Worm (Caenorhabditis elegans) whole organism, L1 larva: ENCODE results near the gene C46E10.8.

Experiments
- C34B4.2 ChIP-seq: sonication (generic microtip); optimal IDR thresholded peaks from 2 replicates; lab custom pipeline; 2017; ENCODE audit warnings: mild to moderate bottlenecking, missing genetic modification characterization, missing compliant biosample characterization
- F16B12.6 ChIP-seq: fragments of 150-350 bp; optimal IDR thresholded peaks from 2 replicates; lab custom pipeline; 2014; ENCODE audit warnings: missing biosample characterization, missing genetic modification characterization
- Y116A8C.19 ChIP-seq: sonication (generic microtip); optimal IDR thresholded peaks from 2 replicates; lab custom pipeline; 2016; ENCODE audit warnings: missing compliant biosample characterization, missing genetic modification characterization, borderline replicate concordance
- alr-1 ChIP-seq: fragments of 200-800 bp; sonication (Bioruptor generic); optimal IDR thresholded peaks from 2 replicates; lab custom pipeline; 2018; ENCODE audit warnings: borderline replicate concordance, mild to moderate bottlenecking, missing genetic modification characterization, missing compliant biosample characterization
- blmp-1 ChIP-seq: fragments of 150-350 bp; optimal IDR thresholded peaks from 2 replicates; lab custom pipeline; 2014; ENCODE audit warnings: missing biosample characterization, missing genetic modification characterization
- ceh-63 ChIP-seq: fragments of 200-800 bp; sonication (Bioruptor generic); optimal IDR thresholded peaks from 2 replicates; lab custom pipeline; 2018; ENCODE audit warnings: mild to moderate bottlenecking, missing genetic modification characterization, missing compliant biosample characterization
- ceh-82 ChIP-seq, 3 experiments: fragments of 150-350 bp in 1 of 3; sonication (generic microtip) in 2 of 3; optimal IDR thresholded peaks; 2 replicates each; lab custom pipeline; 2014 to 2017; ENCODE audit warnings: missing biosample characterization in 3 of 3, missing genetic modification characterization in 3 of 3
- dpl-1 ChIP-seq, 3 experiments: fragments of 150-350 bp in 2 of 3; sonication (generic microtip) in 1 of 3; optimal IDR thresholded peaks; 2 replicates each; lab custom pipeline; 2014 to 2017; ENCODE audit warnings: missing biosample characterization in 3 of 3, missing genetic modification characterization in 3 of 3, missing genetic modification reagents in 3 of 3
- dsc-1 ChIP-seq: sonication (generic microtip); optimal IDR thresholded peaks from 2 replicates; lab custom pipeline; 2016; ENCODE audit warnings: mild to moderate bottlenecking, missing genetic modification characterization, missing compliant biosample characterization
- efl-1 ChIP-seq, 4 experiments: fragments of 150-350 bp; optimal IDR thresholded peaks in 3 of 4; peaks in 1 of 4; 1 replicate in 1 of 4; 2 replicates in 3 of 4; lab custom pipeline; 2014; ENCODE audit warnings: missing biosample characterization in 2 of 4, missing genetic modification characterization in 2 of 4, missing genetic modification reagents in 2 of 4
- egl-13 ChIP-seq: sonication (generic microtip); optimal IDR thresholded peaks from 2 replicates; lab custom pipeline; 2016; ENCODE audit warnings: missing genotype, missing genetic modification reagents, missing genetic modification characterization, missing compliant biosample characterization
- fkh-10 ChIP-seq: sonication (generic microtip); optimal IDR thresholded peaks from 2 replicates; lab custom pipeline; 2017; ENCODE audit warnings: missing biosample characterization, missing genetic modification reagents, missing genetic modification characterization
- fkh-8 ChIP-seq: sonication (generic microtip); optimal IDR thresholded peaks from 2 replicates; lab custom pipeline; 2016; ENCODE audit warnings: mild to moderate bottlenecking, missing genetic modification characterization, missing compliant biosample characterization
- fos-1 ChIP-seq: fragments of 150-350 bp; optimal IDR thresholded peaks from 2 replicates; lab custom pipeline; 2014; ENCODE audit warnings: missing biosample characterization, missing genetic modification characterization
- hlh-17 ChIP-seq: fragments of 200-800 bp; sonication (Bioruptor generic); optimal IDR thresholded peaks from 2 replicates; lab custom pipeline; 2018; ENCODE audit warnings: missing genetic modification characterization, mild to moderate bottlenecking, missing compliant biosample characterization, moderate library complexity, borderline replicate concordance
- hlh-4 ChIP-seq: sonication (generic microtip); optimal IDR thresholded peaks from 2 replicates; lab custom pipeline; 2016; ENCODE audit warnings: mild to moderate bottlenecking, missing genetic modification characterization, missing compliant biosample characterization
- jun-1 ChIP-seq: fragments of 150-350 bp; optimal IDR thresholded peaks from 2 replicates; lab custom pipeline; 2014; ENCODE audit warnings: missing biosample characterization, missing genetic modification reagents, missing genetic modification characterization
- lin-13 ChIP-seq: fragments of 150-350 bp; optimal IDR thresholded peaks from 2 replicates; lab custom pipeline; 2014; ENCODE audit warnings: missing biosample characterization, missing genetic modification reagents, missing genetic modification characterization
- lin-39 ChIP-seq: fragments of 150-350 bp; optimal IDR thresholded peaks from 2 replicates; lab custom pipeline; 2014; ENCODE audit warnings: missing biosample characterization, missing genetic modification reagents, missing genetic modification characterization
- lir-3 ChIP-seq: sonication (generic microtip); optimal IDR thresholded peaks from 2 replicates; lab custom pipeline; 2016; ENCODE audit warnings: mild to moderate bottlenecking, missing genetic modification characterization, moderate library complexity, missing compliant biosample characterization; ENCODE audit not compliant: poor library complexity
- mef-2 ChIP-seq: fragments of 150-350 bp; optimal IDR thresholded peaks from 2 replicates; lab custom pipeline; 2014; ENCODE audit warnings: missing biosample characterization, missing genetic modification characterization
- nhr-19 ChIP-seq: fragments of 200-800 bp; sonication (Bioruptor generic); conservative IDR thresholded peaks from 2 replicates; pipeline ENCODE4 v1.3.6; 2022; ENCODE audit warnings: missing genetic modification characterization, missing compliant biosample characterization
- nhr-20 ChIP-seq: sonication (generic microtip); optimal IDR thresholded peaks from 2 replicates; lab custom pipeline; 2016; ENCODE audit warnings: mild to moderate bottlenecking, missing genetic modification characterization, missing compliant biosample characterization
- nhr-47 ChIP-seq: sonication (generic microtip); optimal IDR thresholded peaks from 2 replicates; lab custom pipeline; 2016; ENCODE audit warnings: mild to moderate bottlenecking, missing genetic modification characterization, moderate library complexity, missing compliant biosample characterization
- nhr-71 ChIP-seq: sonication (generic microtip); optimal IDR thresholded peaks from 2 replicates; lab custom pipeline; 2016; ENCODE audit warnings: mild to moderate bottlenecking, missing genetic modification characterization, moderate library complexity, missing compliant biosample characterization
- nhr-76 ChIP-seq: sonication (generic microtip); optimal IDR thresholded peaks from 2 replicates; lab custom pipeline; 2017; ENCODE audit warnings: missing biosample characterization, missing genetic modification characterization
- nhr-90 ChIP-seq: sonication (generic microtip); optimal IDR thresholded peaks from 2 replicates; lab custom pipeline; 2016; ENCODE audit warnings: mild to moderate bottlenecking, missing genetic modification characterization, missing compliant biosample characterization; ENCODE audit not compliant: poor library complexity
- pax-3 ChIP-seq: fragments of 200-800 bp; sonication (Bioruptor generic); optimal IDR thresholded peaks from 2 replicates; lab custom pipeline; 2018; ENCODE audit warnings: mild to moderate bottlenecking, missing genetic modification characterization, moderate library complexity, missing compliant biosample characterization
- skn-1 ChIP-seq: fragments of 150-350 bp; optimal IDR thresholded peaks from 2 replicates; lab custom pipeline; 2014; ENCODE audit warnings: missing biosample characterization, missing genetic modification characterization
- snu-23 ChIP-seq: sonication (generic microtip); optimal IDR thresholded peaks from 2 replicates; lab custom pipeline; 2016; ENCODE audit warnings: missing genetic modification characterization, missing compliant biosample characterization
- swsn-7 ChIP-seq: sonication (generic microtip); optimal IDR thresholded peaks from 2 replicates; lab custom pipeline; 2016; ENCODE audit warnings: missing genetic modification characterization, missing compliant biosample characterization
- tbx-2 ChIP-seq: sonication (generic microtip); optimal IDR thresholded peaks from 2 replicates; lab custom pipeline; 2016; ENCODE audit warnings: missing genetic modification characterization, missing compliant biosample characterization
- tlp-1 ChIP-seq: fragments of 150-350 bp; optimal IDR thresholded peaks from 2 replicates; lab custom pipeline; 2014; ENCODE audit warnings: missing biosample characterization, missing genetic modification characterization
- unc-30 ChIP-seq: sonication (generic microtip); optimal IDR thresholded peaks from 2 replicates; lab custom pipeline; 2017; ENCODE audit warnings: missing biosample characterization, missing genetic modification characterization
- unc-62 ChIP-seq: fragments of 150-350 bp; optimal IDR thresholded peaks from 2 replicates; lab custom pipeline; 2014; ENCODE audit warnings: missing biosample characterization, missing genetic modification reagents, missing genetic modification characterization
- unc-86 ChIP-seq: sonication (generic microtip); optimal IDR thresholded peaks from 2 replicates; lab custom pipeline; 2016; ENCODE audit warnings: missing genetic modification characterization, missing compliant biosample characterization
- unc-98 ChIP-seq: fragments of 200-800 bp; sonication (Bioruptor generic); IDR thresholded peaks from 2 replicates; pipeline ENCODE4 v1.3.6; 2022; ENCODE audit warnings: missing genetic modification characterization, missing compliant biosample characterization
- ztf-11 ChIP-seq, 2 experiments: sonication (generic microtip); optimal IDR thresholded peaks; 2 replicates each; lab custom pipeline; 2016 to 2017; ENCODE audit warnings: missing genetic modification characterization in 2 of 2, missing biosample characterization in 1 of 2, missing compliant biosample characterization in 1 of 2

The C46E10.8 gene

DNA sequence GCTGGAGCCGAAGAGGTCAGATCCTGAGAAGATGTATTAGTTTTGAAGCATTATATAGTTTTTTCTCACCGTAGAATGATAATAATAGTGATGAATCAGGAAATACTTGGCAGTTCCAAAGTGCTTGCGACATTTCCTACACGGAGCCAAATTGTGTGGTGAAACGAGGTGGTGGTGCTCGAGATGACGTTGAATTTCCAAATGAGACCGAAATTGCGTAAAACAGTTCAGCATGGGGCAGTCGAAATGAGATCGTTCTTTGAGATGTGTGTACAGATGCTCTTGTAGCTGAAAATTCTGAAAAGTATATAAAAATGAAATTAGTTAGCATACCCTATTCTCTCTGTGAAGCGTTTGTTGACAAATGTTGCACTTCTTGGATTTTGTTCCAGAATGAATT lies at the start of gene C46E10.8:
TSS of gene C46E10.8 (minus strand) at position 101 of the 400 bp plus-strand sequence.
- TF ChIP-seq pax-3 (tag; lab: Kevin White, UChicago): no peak
- TF ChIP-seq C34B4.2 (tag; lab: Kevin White, UChicago): no peak
- TF ChIP-seq snu-23 (GFP tag; lab: Kevin White, UChicago): no peak
- no peak for TF ChIP-seq dpl-1 (GFP tag; optimal IDR thresholded peaks at IDR 0.05; lab: Kevin White, UChicago)
- no peak for TF ChIP-seq nhr-71 (tag; lab: Kevin White, UChicago)
- no peak for TF ChIP-seq alr-1
- no peak for TF ChIP-seq hlh-4 (tag; lab: Kevin White, UChicago)
- no peak for TF ChIP-seq jun-1 (tag; lab: Kevin White, UChicago)
- TF ChIP-seq ceh-63 (GFP tag; lab: Kevin White, UChicago): no peak
- TF ChIP-seq fkh-8 (tag; lab: Kevin White, UChicago): no peak
- TF ChIP-seq nhr-19: no peak
- no peak for TF ChIP-seq fkh-10 (GFP tag; lab: Kevin White, UChicago)
- TF ChIP-seq hlh-17 (GFP tag; lab: Kevin White, UChicago): no peak
- no peak for TF ChIP-seq lin-39
- TF ChIP-seq fos-1: no peak
- TF ChIP-seq blmp-1 (tag; lab: Kevin White, UChicago): no peak
- no peak for TF ChIP-seq nhr-76 (tag; lab: Kevin White, UChicago)
- no peak for TF ChIP-seq nhr-47 (tag; lab: Kevin White, UChicago)
- TF ChIP-seq, all 84 proteins: peak for 0

DNA sequence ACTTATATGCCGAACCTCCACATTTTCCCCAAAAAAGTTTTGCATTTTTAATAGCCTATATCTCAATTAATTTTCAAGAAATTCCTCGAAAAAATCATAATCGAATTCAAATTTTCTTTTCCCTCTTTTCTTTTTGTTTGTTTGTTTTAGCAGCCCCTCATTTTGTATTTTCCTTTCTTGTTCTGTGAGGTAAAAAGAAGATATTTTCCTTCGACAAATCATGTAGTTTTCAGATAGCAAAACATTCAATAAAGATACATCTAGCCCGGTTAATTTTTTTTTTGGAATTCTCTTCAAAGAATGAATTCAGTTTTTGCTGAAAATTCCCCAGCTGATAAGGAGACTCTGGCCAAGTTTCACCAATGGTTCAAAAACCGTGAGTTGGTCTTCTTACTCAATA lies 47.8 kb upstream of the C46E10.8 start, which contains the start of gene T24E12.3:
TSS of gene T24E12.3 (plus strand) at position 301 of the 400 bp plus-strand sequence.
- TF ChIP-seq unc-30 (no peak), ceh-82 (tag; optimal IDR thresholded peaks at IDR 0.05; lab: Kevin White, UChicago) (no peak), lin-13 (GFP tag; lab: Kevin White, UChicago) (no peak), tbx-2 (tag; lab: Kevin White, UChicago) (no peak), ztf-11 (tag; optimal IDR thresholded peaks at IDR 0.05; lab: Kevin White, UChicago) (no peak), C34B4.2 (tag; lab: Kevin White, UChicago) (no peak), hlh-4 (tag; lab: Kevin White, UChicago) (no peak), lir-3 (tag; lab: Kevin White, UChicago) (no peak), swsn-7 (tag; lab: Kevin White, UChicago) (no peak), unc-86 (tag; lab: Kevin White, UChicago) (no peak), jun-1 (tag; lab: Kevin White, UChicago) (no peak), unc-98 (no peak), hlh-17 (GFP tag; lab: Kevin White, UChicago) (no peak)
- TF ChIP-seq, all 84 proteins: peak for 0

DNA sequence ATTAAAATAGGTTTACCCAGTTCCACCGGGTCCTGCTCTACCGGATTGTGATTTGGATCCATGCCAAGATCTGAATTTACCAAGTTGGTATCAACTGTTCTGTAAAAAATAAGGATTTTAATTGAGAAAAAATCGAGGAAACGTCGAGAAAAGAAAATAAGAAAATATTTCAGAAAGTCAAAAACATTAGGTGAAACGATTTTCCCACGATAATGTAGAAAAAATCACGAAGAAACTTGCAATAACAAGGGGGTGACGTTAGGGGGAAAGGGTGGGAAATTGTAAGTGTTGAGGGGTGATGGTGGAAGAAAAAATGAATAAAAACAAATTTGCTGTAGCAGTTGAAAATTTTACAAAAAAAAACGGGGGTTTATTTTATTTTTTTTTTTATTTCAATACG lies 45.2 kb upstream of the C46E10.8 start, which contains the start of gene T24E12.10:
TSS of gene T24E12.10 (minus strand) at position 101 of the 400 bp plus-strand sequence.
- no peak for TF ChIP-seq efl-1 (optimal IDR thresholded peaks at IDR 0.05; lab: Kevin White, UChicago)
- TF ChIP-seq efl-1 (GFP tag; optimal IDR thresholded peaks at IDR 0.05 in 1 of 2; lab: Kevin White, UChicago): peak in 1 of 2 experiments; percentile 15
- no peak for TF ChIP-seq F16B12.6 (tag; lab: Kevin White, UChicago)

DNA sequence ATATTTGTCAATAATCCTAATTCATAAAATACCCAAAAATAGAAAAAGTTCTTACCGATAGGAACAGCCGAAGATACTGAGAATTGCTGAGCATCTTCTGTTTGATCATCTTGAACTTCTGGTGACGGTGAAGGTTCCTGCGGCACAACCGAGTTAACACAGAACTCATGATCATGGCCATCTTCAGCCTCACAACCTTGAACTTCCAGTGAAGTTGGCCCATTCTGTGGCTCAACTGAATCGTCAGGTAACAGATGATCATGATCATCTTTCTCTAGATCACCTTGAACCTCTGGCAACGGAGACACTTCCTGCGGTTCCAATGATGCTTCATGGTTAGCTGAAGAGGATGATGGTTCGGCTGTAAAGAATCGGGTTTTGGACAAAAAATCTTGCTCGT lies 43.7 kb upstream of the C46E10.8 start:
- TF ChIP-seq skn-1 (tag; lab: Kevin White, UChicago) (no peak), egl-13 (tag; lab: Kevin White, UChicago) (no peak), ceh-82 (tag; optimal IDR thresholded peaks at IDR 0.05; lab: Kevin White, UChicago) (no peak), mef-2 (tag; lab: Kevin White, UChicago) (no peak), Y116A8C.19 (no peak), unc-62 (GFP tag; lab: Kevin White, UChicago) (no peak), ceh-63 (GFP tag; lab: Kevin White, UChicago) (no peak), hlh-4 (tag; lab: Kevin White, UChicago) (no peak), tlp-1 (tag; lab: Kevin White, UChicago) (no peak), snu-23 (GFP tag; lab: Kevin White, UChicago) (no peak), nhr-19 (no peak), nhr-90 (tag; lab: Kevin White, UChicago) (no peak), lin-39 (no peak), blmp-1 (tag; lab: Kevin White, UChicago) (no peak), nhr-20 (no peak), dsc-1 (tag; lab: Kevin White, UChicago) (no peak), hlh-17 (GFP tag; lab: Kevin White, UChicago) (no peak), jun-1 (tag; lab: Kevin White, UChicago) (no peak)
